Worm (Caenorhabditis elegans): ENCODE measurements around the gene lact-4.

The lact-4 gene

ce11 chrII:8441519-8441918 lies 38.8 kb downstream of the lact-4 start (continued):
- TF ChIP-seq lsy-27 (tag; optimal IDR thresholded peaks at IDR 0.05; ENCODE audit: borderline replicate concordance, insufficient read depth) (no peak), ekl-4 (GFP tag; IDR thresholded peaks at IDR 0.05) (peak; percentile 86), zfh-2 (GFP tag; conservative IDR thresholded peaks at IDR 0.05) (no peak), C17E4.6 (GFP tag; IDR thresholded peaks at IDR 0.05) (peak; percentile 50; the same call in 1 of the 2 replicates), atf-7 (tag; optimal IDR thresholded peaks at IDR 0.05) (peak; percentile 61), F10E7.11 (tag; optimal IDR thresholded peaks at IDR 0.05) (peak; percentile 90), hrde-1 (tag; optimal IDR thresholded peaks at IDR 0.05; ENCODE audit: borderline replicate concordance) (peak; percentile 89), nhr-120 (GFP tag; IDR thresholded peaks at IDR 0.05) (peak; percentile 98), C06A6.2 (GFP tag; conservative IDR thresholded peaks at IDR 0.05) (0 out of 2 replicates have a peak, but pooled peaks have one; percentile 42), Y56A3A.18 (GFP tag; IDR thresholded peaks at IDR 0.05) (peak; percentile 59; the same call in 1 of the 2 replicates), lin-26 (GFP tag; IDR thresholded peaks at IDR 0.05) (peak; percentile 98), Y95B8A.8 (GFP tag; IDR thresholded peaks at IDR 0.05) (no peak), sea-2 (GFP tag; IDR thresholded peaks at IDR 0.05) (0 out of 2 replicates have a peak, but pooled peaks have one; percentile 29), lag-1 (GFP tag; IDR thresholded peaks at IDR 0.05) (no peak), ceh-100 (GFP tag; IDR thresholded peaks at IDR 0.05) (0 out of 2 replicates have a peak, but pooled peaks have one; percentile 41), snpc-1.3 (tag; optimal IDR thresholded peaks at IDR 0.05; ENCODE audit: insufficient read depth) (peak; percentile 88), B0261.1 (tag; optimal IDR thresholded peaks at IDR 0.05) (peak; percentile 75), let-607 (tag; optimal IDR thresholded peaks at IDR 0.05) (peak; percentile 32 to 36), madf-6 (GFP tag; IDR thresholded peaks at IDR 0.05) (peak; percentile 73), athp-1 (tag; optimal IDR thresholded peaks at IDR 0.05) (peak; percentile 90), nhr-80 (tag; optimal IDR thresholded peaks at IDR 0.05) (peak; percentile 14), Y53G8AR.9 (GFP tag; conservative IDR thresholded peaks at IDR 0.05) (peak; percentile 93), attf-5 (GFP tag; optimal IDR thresholded peaks at IDR 0.05) (peak; percentile 65), T07F8.4 (tag; optimal IDR thresholded peaks at IDR 0.05) (peak; percentile 68), aptf-3 (GFP tag; IDR thresholded peaks at IDR 0.05) (peak; percentile 74; the same call in 1 of the 2 replicates), ets-4 (GFP tag; optimal IDR thresholded peaks at IDR 0.05) (no peak), F37B4.10 (GFP tag; IDR thresholded peaks at IDR 0.05) (0 out of 2 replicates have a peak, but pooled peaks have one; percentile 75), gei-17 (GFP tag; optimal IDR thresholded peaks at IDR 0.05) (no peak), rcor-1 (GFP tag; IDR thresholded peaks at IDR 0.05) (peak; percentile 73), lir-1 (GFP tag; conservative IDR thresholded peaks at IDR 0.05) (no peak), D2030.7 (GFP tag; IDR thresholded peaks at IDR 0.05) (no peak), madf-10 (tag; optimal IDR thresholded peaks at IDR 0.05) (peak; percentile 27), snpc-3.4 (tag; optimal IDR thresholded peaks at IDR 0.05) (peak; percentile 92), ztf-22 (GFP tag; optimal IDR thresholded peaks at IDR 0.05) (peak; percentile 45), die-1 (tag; optimal IDR thresholded peaks at IDR 0.05) (peak; percentile 97), B0019.2 (GFP tag; conservative IDR thresholded peaks at IDR 0.05) (no peak), F39B2.1 (GFP tag; IDR thresholded peaks at IDR 0.05) (peak; percentile 23; the same call in 1 of the 2 replicates), dpff-1 (tag; optimal IDR thresholded peaks at IDR 0.05) (peak; percentile 87), nhr-179 (tag; optimal IDR thresholded peaks at IDR 0.05) (peak; percentile 74), rec-8 (tag; optimal IDR thresholded peaks at IDR 0.05) (peak; percentile 80 to 92), mxl-1 (tag; optimal IDR thresholded peaks at IDR 0.05) (peak; percentile 86), Y67H2A.10 (GFP tag; conservative IDR thresholded peaks at IDR 0.05) (no peak), unc-130 (GFP tag; optimal IDR thresholded peaks at IDR 0.05) (peak; percentile 26), nfya-1 (tag; optimal IDR thresholded peaks at IDR 0.05; ENCODE audit: borderline replicate concordance, insufficient read depth) (no peak), lsl-1 (GFP tag; optimal IDR thresholded peaks at IDR 0.05) (peak; percentile 44), tbp1 (GFP tag; optimal IDR thresholded peaks at IDR 0.05) (peak; percentile 94), hmg-1.2 (GFP tag; IDR thresholded peaks at IDR 0.05) (peak; percentile 73)

All from whole organism, young adult.